Fruit fly (Drosophila melanogaster) Kc167 (cell line): Measurements from ENCODE around the gene Tom70.

ENCODE experiments used
- Myc ChIP-seq: fragments of >200 bp; optimal IDR thresholded peaks from 2 replicates; lab custom pipeline; 2017; ENCODE audit warnings: missing external identifiers
- Sin3A ChIP-seq: fragments of >200 bp; optimal IDR thresholded peaks from 2 replicates; lab custom pipeline; 2018; ENCODE audit warnings: missing external identifiers
- h ChIP-seq: fragments of >200 bp; optimal IDR thresholded peaks from 3 replicates; lab custom pipeline; 2018; ENCODE audit warnings: missing external identifiers
- insv ChIP-seq: fragments of >200 bp; optimal IDR thresholded peaks from 3 replicates; lab custom pipeline; 2018; ENCODE audit warnings: missing external identifiers
- psq ChIP-seq: fragments of >200 bp; optimal IDR thresholded peaks from 2 replicates; lab custom pipeline; 2017; ENCODE audit warnings: missing external identifiers
- ttk ChIP-seq: sonication (Bioruptor generic); optimal IDR thresholded peaks from 2 replicates; lab custom pipeline; 2017; ENCODE audit warnings: missing external identifiers

The Tom70 gene

DNA sequence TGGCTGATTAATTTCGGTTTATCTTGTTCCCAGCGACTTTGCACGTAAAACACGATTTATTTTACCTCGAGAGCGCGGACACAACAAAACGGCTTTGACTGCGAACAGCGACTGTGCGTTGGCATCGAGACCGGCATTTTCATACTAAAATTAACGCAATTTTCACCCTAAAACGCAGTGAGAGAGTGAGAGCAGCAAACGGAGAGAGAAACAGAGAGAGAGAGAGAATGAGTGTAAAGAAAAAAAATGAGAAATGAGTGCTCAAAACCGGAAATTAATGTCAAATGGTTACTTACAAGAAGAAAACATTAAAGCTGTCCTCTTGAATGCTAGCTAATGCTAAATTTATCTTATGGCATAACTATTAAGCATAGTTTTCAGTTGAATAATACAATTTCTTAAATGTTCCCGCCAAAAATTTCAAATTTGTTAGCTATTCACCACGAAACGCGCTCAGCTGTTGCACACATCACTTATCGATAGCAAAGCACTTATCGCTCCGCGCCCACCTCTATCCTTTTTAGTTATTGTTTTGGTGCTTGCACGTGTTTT is 17.6 kb upstream of the Tom70 start, which contains the start of the genes JhI-21, RpL7-like and CG34164:
Gene JhI-21 (minus strand): TSS at position 206 of the 552 bp plus-strand sequence.
Gene RpL7-like (plus strand): TSS at position 490 of the 552 bp plus-strand sequence.
Gene CG34164 (plus strand): TSS at position 512 of the 552 bp plus-strand sequence.
- TF ChIP-seq ttk (lab: Kevin White, UChicago) (no peak), insv (lab: Kevin White, UChicago) (no peak), Myc (no peak), psq (lab: Kevin White, UChicago) (no peak), h (lab: Kevin White, UChicago) (no peak)

- no peak for TF ChIP-seq ttk (lab: Kevin White, UChicago)
- no peak for TF ChIP-seq insv (lab: Kevin White, UChicago)
- no peak for TF ChIP-seq psq (lab: Kevin White, UChicago)
- no peak for TF ChIP-seq h (lab: Kevin White, UChicago)
- TF ChIP-seq Myc = no peak
- no peak for TF ChIP-seq Sin3A (lab: Kevin White, UChicago)
Observed at dm6 chr2L:12053365-12053764, 15.1 kb upstream of the Tom70 start.

DNA sequence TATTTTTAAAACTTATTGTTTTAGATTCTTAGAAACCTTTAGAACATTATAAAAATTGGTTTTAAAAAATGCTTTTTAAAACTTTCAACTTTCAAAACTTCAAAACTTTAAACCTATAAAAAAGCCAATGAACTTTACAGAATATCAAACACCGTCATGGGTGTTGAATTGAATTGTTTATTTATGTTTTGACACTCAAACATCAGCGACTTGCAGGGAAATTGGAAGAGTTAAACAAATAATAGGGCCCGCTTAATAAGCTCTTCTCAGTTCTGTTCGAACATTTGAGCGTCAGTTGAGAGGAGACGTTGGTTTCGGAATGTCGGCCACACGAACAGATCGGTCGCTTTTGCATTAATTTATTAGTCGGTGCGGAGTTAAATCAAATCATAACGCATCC is 10.8 kb upstream of the Tom70 start, which contains the start of gene PLCXD:
Gene PLCXD (plus strand): TSS at position 286 of the 400 bp plus-strand sequence.
- TF ChIP-seq psq (lab: Kevin White, UChicago) (no peak), Sin3A (lab: Kevin White, UChicago) (no peak), Myc (no peak)

DNA sequence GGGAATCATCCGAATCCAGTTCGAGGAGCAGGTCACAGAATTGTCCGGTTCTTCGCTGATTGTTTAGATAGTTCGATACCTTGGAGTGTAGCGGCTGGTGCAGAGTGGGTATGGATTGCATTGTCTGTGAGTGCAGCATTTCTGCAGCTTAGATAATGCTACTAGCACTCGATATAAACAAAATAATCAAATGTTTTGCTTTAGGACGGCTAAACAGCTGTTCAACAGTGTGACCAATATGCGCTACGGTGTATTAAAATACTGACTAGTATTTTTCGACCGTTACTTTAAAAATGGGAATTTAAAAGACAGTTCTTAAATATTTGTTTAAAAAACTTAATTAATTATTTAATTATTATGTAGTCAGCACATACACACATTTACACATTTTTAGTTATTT is 10.4 kb upstream of the Tom70 start, which contains the start of gene Plzf:
Gene Plzf (minus strand): TSS at position 196 of the 400 bp plus-strand sequence.
- no peak for TF ChIP-seq psq (lab: Kevin White, UChicago)
- TF ChIP-seq h (lab: Kevin White, UChicago) = no peak
- no peak for TF ChIP-seq Myc
- no peak for TF ChIP-seq Sin3A (lab: Kevin White, UChicago)
- TF ChIP-seq ttk (lab: Kevin White, UChicago) = no peak

- TF ChIP-seq Myc (no peak), ttk (lab: Kevin White, UChicago) (no peak), insv (lab: Kevin White, UChicago) (no peak), Sin3A (lab: Kevin White, UChicago) (no peak), h (lab: Kevin White, UChicago) (no peak), psq (lab: Kevin White, UChicago) (no peak)
Observed at dm6 chr2L:12046856-12047230, 8.5 kb upstream of the Tom70 start.

dm6 chr2L:12045941-12046855 is 7.9 kb upstream of the Tom70 start, which contains the start of gene CG6770:
TSS of gene CG6770 (minus strand) at chr2L:12046118.
- TF ChIP-seq h (lab: Kevin White, UChicago) (no peak), insv (lab: Kevin White, UChicago) (no peak), ttk (lab: Kevin White, UChicago) (no peak), psq (lab: Kevin White, UChicago) (no peak), Myc (no peak), Sin3A (lab: Kevin White, UChicago) (no peak)

- TF ChIP-seq Myc (no peak), Sin3A (lab: Kevin White, UChicago) (no peak), h (lab: Kevin White, UChicago) (no peak), insv (lab: Kevin White, UChicago) (no peak), psq (lab: Kevin White, UChicago) (no peak), ttk (lab: Kevin White, UChicago) (no peak)
Observed at dm6 chr2L:12045578-12045940, 7.2 kb upstream of the Tom70 start.

dm6 chr2L:12044613-12045350 is 6.5 kb upstream of the Tom70 start, which contains the start of gene CG6785:
TSS of gene CG6785 (minus strand) at chr2L:12045200.
- TF ChIP-seq Sin3A (lab: Kevin White, UChicago) (no peak), h (lab: Kevin White, UChicago) (no peak)

- no peak for TF ChIP-seq Myc
Observed at dm6 chr2L:12040510-12040909, 2.2 kb upstream of the Tom70 start, which contains the start of gene CG6766. TSS of gene CG6766 (minus strand) at chr2L:12040689.

DNA sequence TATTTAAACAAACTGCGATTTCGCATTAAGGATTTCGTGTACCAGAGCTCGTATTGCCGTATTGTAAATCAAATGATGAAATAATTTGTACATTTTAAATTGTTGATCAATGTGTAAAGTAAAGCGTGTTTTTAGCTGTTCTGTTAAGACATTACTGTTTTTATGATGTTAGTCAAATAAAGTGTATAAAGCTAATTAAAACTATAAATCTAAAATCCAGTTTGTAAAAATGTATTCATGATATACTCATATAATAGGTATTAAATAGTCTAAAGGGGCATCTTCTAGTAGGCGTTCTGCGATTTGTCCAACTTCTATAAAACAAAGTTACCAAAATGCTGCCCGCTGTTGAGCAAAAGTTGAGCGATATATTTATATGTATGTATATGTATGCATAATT is 4.4 kb downstream of the Tom70 start, which contains the start of gene CG18788:
Gene CG18788 (plus strand): TSS at position 301 of the 400 bp plus-strand sequence.
- no peak for TF ChIP-seq Myc

dm6 chr2L:12030552-12031131 is 7.7 kb downstream of the Tom70 start:
- TF ChIP-seq h (lab: Kevin White, UChicago) = no peak
- no peak for TF ChIP-seq psq (lab: Kevin White, UChicago)
- no peak for TF ChIP-seq insv (lab: Kevin White, UChicago)
- no peak for TF ChIP-seq Sin3A (lab: Kevin White, UChicago)
- no peak for TF ChIP-seq ttk (lab: Kevin White, UChicago)
- no peak for TF ChIP-seq Myc
